Fruit fly (Drosophila melanogaster): ENCODE measurements around the gene Diedel2.

Diedel2 gene

dm6 chr3R:29583299-29583698 is 25.0 kb upstream of the Diedel2 start:
- TF ChIP-seq Myc (optimal IDR thresholded peaks at IDR 0.05) (no peak), dsf (GFP tag; optimal IDR thresholded peaks at IDR 0.05; ENCODE audit: borderline replicate concordance) (no peak)

- TF ChIP-seq br (GFP tag; optimal IDR thresholded peaks at IDR 0.05) = no peak
- no peak for TF ChIP-seq HLH106 (tag; optimal IDR thresholded peaks at IDR 0.05)
- no peak for TF ChIP-seq dl (GFP tag; optimal IDR thresholded peaks at IDR 0.05; ENCODE audit: insufficient read depth in 1 of 2, partially characterized antibody in 2 of 2)
- no peak for TF ChIP-seq psq (GFP tag; optimal IDR thresholded peaks at IDR 0.05)
- no peak for TF ChIP-seq usp (GFP tag; optimal IDR thresholded peaks at IDR 0.05)
- TF ChIP-seq woc (GFP tag; optimal IDR thresholded peaks at IDR 0.05) = no peak
- TF ChIP-seq N (GFP tag; optimal IDR thresholded peaks at IDR 0.05) = no peak
- no peak for TF ChIP-seq Dfd (GFP tag; optimal IDR thresholded peaks at IDR 0.05)
- no peak for TF ChIP-seq Hr78 (GFP tag; optimal IDR thresholded peaks at IDR 0.05)
- no peak for TF ChIP-seq dmrt93B (GFP tag; optimal IDR thresholded peaks at IDR 0.05)
- no peak for TF ChIP-seq OdsH (GFP tag; optimal IDR thresholded peaks at IDR 0.05)
- no peak for TF ChIP-seq Vsx2 (GFP tag; optimal IDR thresholded peaks at IDR 0.05; ENCODE audit: partially characterized antibody)
- no peak for TF ChIP-seq brk (GFP tag; optimal IDR thresholded peaks at IDR 0.05)
- no peak for TF ChIP-seq Dif (GFP tag; optimal IDR thresholded peaks at IDR 0.05; ENCODE audit: partially characterized antibody)
- no peak for TF ChIP-seq lola (GFP tag; optimal IDR thresholded peaks at IDR 0.05)
- no peak for TF ChIP-seq sv (GFP tag; optimal IDR thresholded peaks at IDR 0.05)
- no peak for TF ChIP-seq foxo (GFP tag; optimal IDR thresholded peaks at IDR 0.05)
Measured at dm6 chr3R:29584266-29584665, 24.0 kb upstream of the Diedel2 start.

dm6 chr3R:29585015-29585701 is 23.1 kb upstream of the Diedel2 start:
- TF ChIP-seq Myc (optimal IDR thresholded peaks at IDR 0.05) (no peak), HLH106 (tag; optimal IDR thresholded peaks at IDR 0.05) (no peak), Dif (GFP tag; optimal IDR thresholded peaks at IDR 0.05; ENCODE audit: partially characterized antibody) (no peak), dl (GFP tag; optimal IDR thresholded peaks at IDR 0.05; ENCODE audit: insufficient read depth in 1 of 2, partially characterized antibody in 2 of 2) (no peak), h (GFP tag; optimal IDR thresholded peaks at IDR 0.05) (peak; percentile 36), Rel (GFP tag; optimal IDR thresholded peaks at IDR 0.05) (no peak), Rel (tag; optimal IDR thresholded peaks at IDR 0.05) (peak; percentile 12), sage (GFP tag; optimal IDR thresholded peaks at IDR 0.05) (no peak), OdsH (GFP tag; optimal IDR thresholded peaks at IDR 0.05) (no peak), fru (GFP tag; optimal IDR thresholded peaks at IDR 0.05) (peak; percentile 24), foxo (GFP tag; optimal IDR thresholded peaks at IDR 0.05) (peak in 1 of 2 experiments; percentile 32), N (GFP tag; optimal IDR thresholded peaks at IDR 0.05) (no peak), brk (GFP tag; optimal IDR thresholded peaks at IDR 0.05) (no peak), CG9705 (GFP tag; optimal IDR thresholded peaks at IDR 0.05) (no peak), tai (GFP tag; optimal IDR thresholded peaks at IDR 0.05) (no peak), lola (GFP tag; optimal IDR thresholded peaks at IDR 0.05) (no peak), rgr (GFP tag; optimal IDR thresholded peaks at IDR 0.05) (no peak), dmrt93B (GFP tag; optimal IDR thresholded peaks at IDR 0.05) (no peak), Dfd (GFP tag; optimal IDR thresholded peaks at IDR 0.05) (no peak), ey (GFP tag; optimal IDR thresholded peaks at IDR 0.05) (no peak), br (GFP tag; optimal IDR thresholded peaks at IDR 0.05) (no peak), Sp1 (GFP tag; optimal IDR thresholded peaks at IDR 0.05) (no peak), sv (GFP tag; optimal IDR thresholded peaks at IDR 0.05) (no peak), Vsx2 (GFP tag; optimal IDR thresholded peaks at IDR 0.05; ENCODE audit: partially characterized antibody) (no peak), CG32264 (GFP tag; optimal IDR thresholded peaks at IDR 0.05) (no peak), jim (GFP tag; optimal IDR thresholded peaks at IDR 0.05) (no peak), woc (GFP tag; optimal IDR thresholded peaks at IDR 0.05) (peak; percentile 12), Hnf4 (GFP tag; optimal IDR thresholded peaks at IDR 0.05) (no peak), Hr78 (GFP tag; optimal IDR thresholded peaks at IDR 0.05) (no peak), Mio (GFP tag; optimal IDR thresholded peaks at IDR 0.05) (no peak), CrebA (GFP tag; optimal IDR thresholded peaks at IDR 0.05; ENCODE audit: borderline replicate concordance) (no peak)

dm6 chr3R:29586743-29587142 is 21.5 kb upstream of the Diedel2 start:
- TF ChIP-seq CG9705 (GFP tag; optimal IDR thresholded peaks at IDR 0.05) (no peak), Jra (GFP tag; optimal IDR thresholded peaks at IDR 0.05) (no peak), usp (GFP tag; optimal IDR thresholded peaks at IDR 0.05) (no peak), N (GFP tag; optimal IDR thresholded peaks at IDR 0.05) (no peak), tai (GFP tag; optimal IDR thresholded peaks at IDR 0.05) (no peak), lola (GFP tag; optimal IDR thresholded peaks at IDR 0.05) (no peak), dmrt93B (GFP tag; optimal IDR thresholded peaks at IDR 0.05) (no peak), Vsx2 (GFP tag; optimal IDR thresholded peaks at IDR 0.05; ENCODE audit: partially characterized antibody) (no peak), Sp1 (GFP tag; optimal IDR thresholded peaks at IDR 0.05) (no peak)

Measured in whole organism, wandering third instar larva.